Fruit fly (Drosophila melanogaster) whole organism, embryonic: Measurements from ENCODE around the gene Atf3.

ENCODE experiments used
- ATbp ChIP-seq: fragments of 200-800 bp; sonication (Bioruptor generic); optimal IDR thresholded peaks from 2 replicates; lab custom pipeline; 2017; ENCODE audit warnings: missing biosample characterization, mild to moderate bottlenecking, missing genetic modification characterization, missing genetic modification reagents
- Asciz ChIP-seq: fragments of 200-800 bp; sonication (Bioruptor generic); optimal IDR thresholded peaks from 2 replicates; lab custom pipeline; 2017; ENCODE audit warnings: missing biosample characterization, mild to moderate bottlenecking, missing genetic modification characterization, missing genetic modification reagents
- Bdp1 ChIP-seq: fragments of 200-800 bp; sonication (Bioruptor generic); optimal IDR thresholded peaks from 3 replicates; lab custom pipeline; 2016; ENCODE audit warnings: missing biosample characterization, missing genetic modification characterization
- CG10565 ChIP-seq: fragments of 200-800 bp; sonication (Bioruptor generic); optimal IDR thresholded peaks from 3 replicates; lab custom pipeline; 2016; ENCODE audit warnings: missing biosample characterization, mild to moderate bottlenecking, missing genetic modification characterization
- CG12219 ChIP-seq: fragments of 200-800 bp; sonication (Bioruptor generic); optimal IDR thresholded peaks from 3 replicates; lab custom pipeline; 2018; ENCODE audit warnings: missing biosample characterization, mild to moderate bottlenecking, missing genetic modification characterization
- CG12942 ChIP-seq: fragments of 200-800 bp; sonication (Bioruptor generic); optimal IDR thresholded peaks from 3 replicates; lab custom pipeline; 2016; ENCODE audit warnings: missing biosample characterization, missing genetic modification characterization
- CG14710 ChIP-seq: fragments of 200-800 bp; sonication (Bioruptor generic); optimal IDR thresholded peaks from 3 replicates; lab custom pipeline; 2019; ENCODE audit warnings: missing biosample characterization, mild to moderate bottlenecking, missing genetic modification characterization, moderate library complexity
- CG14965 ChIP-seq: fragments of 200-800 bp; sonication (Bioruptor generic); optimal IDR thresholded peaks from 2 replicates; lab custom pipeline; 2016; ENCODE audit warnings: missing biosample characterization, missing genetic modification characterization, borderline replicate concordance
- CG15073 ChIP-seq: fragments of 200-800 bp; sonication (Bioruptor generic); optimal IDR thresholded peaks from 2 replicates; lab custom pipeline; 2016; ENCODE audit warnings: missing biosample characterization, missing genetic modification characterization
- CG1529 ChIP-seq: fragments of 200-800 bp; sonication (Bioruptor generic); optimal IDR thresholded peaks from 3 replicates; lab custom pipeline; 2018; ENCODE audit warnings: missing biosample characterization, missing genetic modification characterization
- CG15479 ChIP-seq: fragments of 200-800 bp; sonication (Bioruptor generic); optimal IDR thresholded peaks from 3 replicates; lab custom pipeline; 2019; ENCODE audit warnings: missing biosample characterization, mild to moderate bottlenecking, missing genetic modification characterization, moderate library complexity
- CG16813 ChIP-seq: fragments of 200-800 bp; sonication (Bioruptor generic); IDR thresholded peaks from 3 replicates; pipeline ENCODE4 v1.3.6; 2022; ENCODE audit warnings: missing biosample characterization, missing genetic modification characterization; ENCODE audit not compliant: partially characterized antibody
- CG17568 ChIP-seq: fragments of 200-800 bp; sonication (Bioruptor generic); optimal IDR thresholded peaks from 2 replicates; lab custom pipeline; 2018; ENCODE audit warnings: missing biosample characterization, mild to moderate bottlenecking, missing genetic modification characterization, moderate library complexity
- CG17829 ChIP-seq: fragments of 200-800 bp; optimal IDR thresholded peaks from 2 replicates; lab custom pipeline; 2019; ENCODE audit warnings: missing biosample characterization, mild to moderate bottlenecking, missing genetic modification characterization, moderate library complexity
- CG18262 ChIP-seq: fragments of 200-800 bp; optimal IDR thresholded peaks from 3 replicates; lab custom pipeline; 2019; ENCODE audit warnings: missing biosample characterization, mild to moderate bottlenecking, missing genetic modification characterization, moderate library complexity
- CG31441 ChIP-seq: fragments of 200-800 bp; sonication (Bioruptor generic); IDR thresholded peaks from 2 replicates; pipeline ENCODE4 v1.3.6; 2022; ENCODE audit warnings: missing biosample characterization, missing genetic modification characterization
- CG34224 ChIP-seq: fragments of 200-800 bp; sonication (Bioruptor generic); IDR thresholded peaks from 3 replicates; pipeline ENCODE4 v1.3.6; 2022; ENCODE audit warnings: missing biosample characterization, missing genetic modification characterization; ENCODE audit not compliant: partially characterized antibody
- CG3838 ChIP-seq: fragments of 200-800 bp; sonication (Bioruptor generic); optimal IDR thresholded peaks from 3 replicates; lab custom pipeline; 2016; ENCODE audit warnings: missing biosample characterization, missing genetic modification characterization
- CG4282 ChIP-seq: fragments of 200-800 bp; sonication (Bioruptor generic); optimal IDR thresholded peaks from 2 replicates; lab custom pipeline; 2016; ENCODE audit warnings: missing biosample characterization, missing genetic modification characterization
- CG6272 ChIP-seq: fragments of 200-800 bp; sonication (Bioruptor generic); IDR thresholded peaks from 2 replicates; pipeline ENCODE4 v1.3.6; 2022; ENCODE audit warnings: missing biosample characterization, missing genetic modification characterization
- CG6689 ChIP-seq: fragments of 200-800 bp; sonication (Bioruptor generic); IDR thresholded peaks from 2 replicates; pipeline ENCODE4 v1.3.6; 2022; ENCODE audit warnings: missing biosample characterization, missing genetic modification characterization
- CG6765 ChIP-seq: fragments of 200-800 bp; sonication (Bioruptor generic); optimal IDR thresholded peaks from 3 replicates; lab custom pipeline; 2017; ENCODE audit warnings: missing biosample characterization, mild to moderate bottlenecking, missing genetic modification characterization
- CG7745 ChIP-seq: fragments of 200-800 bp; sonication (Bioruptor generic); optimal IDR thresholded peaks from 2 replicates; lab custom pipeline; 2018; ENCODE audit warnings: missing biosample characterization, mild to moderate bottlenecking, missing genetic modification characterization, moderate library complexity
- Dad ChIP-seq: fragments of 200-800 bp; sonication (Bioruptor generic); optimal IDR thresholded peaks from 3 replicates; lab custom pipeline; 2016; ENCODE audit warnings: missing biosample characterization, missing genetic modification characterization
- Drgx ChIP-seq: fragments of 200-800 bp; sonication (Bioruptor generic); IDR thresholded peaks from 2 replicates; pipeline ENCODE4 v1.3.6; 2022; ENCODE audit warnings: missing biosample characterization, missing genetic modification characterization
- Fer3 ChIP-seq: fragments of 200-800 bp; sonication (Bioruptor generic); optimal IDR thresholded peaks from 2 replicates; lab custom pipeline; 2018; ENCODE audit warnings: missing biosample characterization, mild to moderate bottlenecking, missing genetic modification characterization, moderate library complexity
- Hmx ChIP-seq: fragments of 200-800 bp; sonication (Bioruptor generic); optimal IDR thresholded peaks from 2 replicates; lab custom pipeline; 2016; ENCODE audit warnings: missing biosample characterization, missing genetic modification characterization
- NC2β ChIP-seq: fragments of 200-800 bp; sonication (Bioruptor generic); optimal IDR thresholded peaks from 2 replicates; lab custom pipeline; 2016; ENCODE audit warnings: missing biosample characterization, missing genetic modification characterization
- Optix ChIP-seq: fragments of 200-800 bp; sonication (Bioruptor generic); IDR thresholded peaks from 3 replicates; pipeline ENCODE4 v1.3.6; 2022; ENCODE audit warnings: missing biosample characterization, missing genetic modification characterization
- Ssrp ChIP-seq: fragments of 200-800 bp; sonication (Bioruptor generic); optimal IDR thresholded peaks from 2 replicates; lab custom pipeline; 2018; ENCODE audit warnings: missing biosample characterization, mild to moderate bottlenecking, missing genetic modification characterization, moderate library complexity
- TFAM ChIP-seq: fragments of 200-800 bp; sonication (Bioruptor generic); optimal IDR thresholded peaks from 2 replicates; lab custom pipeline; 2017; ENCODE audit warnings: missing biosample characterization, missing genetic modification characterization, inconsistent platforms
- ap ChIP-seq: fragments of 200-800 bp; sonication (Bioruptor generic); IDR thresholded peaks from 2 replicates; pipeline ENCODE4 v1.3.6; 2022; ENCODE audit warnings: missing biosample characterization, missing genetic modification characterization
- az2 ChIP-seq: fragments of 200-800 bp; sonication (Bioruptor generic); optimal IDR thresholded peaks from 3 replicates; lab custom pipeline; 2016; ENCODE audit warnings: missing biosample characterization, missing genetic modification characterization
- bigmax ChIP-seq: fragments of 200-800 bp; sonication (Bioruptor generic); optimal IDR thresholded peaks from 2 replicates; lab custom pipeline; 2018; ENCODE audit warnings: missing biosample characterization, mild to moderate bottlenecking, missing genetic modification characterization
- chif ChIP-seq, 2 experiments: fragments of 200-800 bp; sonication (Bioruptor generic); optimal IDR thresholded peaks; 3 replicates each; lab custom pipeline; 2016; ENCODE audit warnings: missing biosample characterization in 2 of 2, missing genetic modification characterization in 2 of 2
- chn ChIP-seq: fragments of 200-800 bp; sonication (Bioruptor generic); optimal IDR thresholded peaks from 2 replicates; lab custom pipeline; 2016; ENCODE audit warnings: missing biosample characterization, missing genetic modification characterization
- crol ChIP-seq: fragments of 200-800 bp; sonication (Bioruptor generic); IDR thresholded peaks from 2 replicates; pipeline ENCODE4 v1.3.6; 2022; ENCODE audit warnings: missing biosample characterization, missing genetic modification characterization
- dan ChIP-seq: fragments of 200-800 bp; sonication (Bioruptor generic); IDR thresholded peaks from 2 replicates; pipeline ENCODE4 v1.3.6; 2022; ENCODE audit warnings: missing biosample characterization, missing genetic modification characterization
- dpn ChIP-seq, 2 experiments: fragments of 200-800 bp; sonication (Bioruptor generic); optimal IDR thresholded peaks; 3 replicates each; lab custom pipeline; 2016; ENCODE audit warnings: missing biosample characterization in 2 of 2, missing genetic modification characterization in 2 of 2
- ftz-f1 ChIP-seq: fragments of 200-800 bp; sonication (Bioruptor generic); optimal IDR thresholded peaks from 2 replicates; lab custom pipeline; 2016; ENCODE audit warnings: missing biosample characterization, missing genetic modification characterization
- gcm ChIP-seq: fragments of 200-800 bp; sonication (Bioruptor generic); optimal IDR thresholded peaks from 2 replicates; lab custom pipeline; 2019; ENCODE audit warnings: missing biosample characterization, mild to moderate bottlenecking, missing genetic modification characterization, moderate library complexity
- ham ChIP-seq: fragments of 200-800 bp; sonication (Bioruptor generic); IDR thresholded peaks from 2 replicates; pipeline ENCODE4 v1.3.6; 2022; ENCODE audit warnings: missing biosample characterization, missing genetic modification characterization
- ind ChIP-seq: fragments of 200-800 bp; sonication (Bioruptor generic); optimal IDR thresholded peaks from 3 replicates; lab custom pipeline; 2016; ENCODE audit warnings: missing biosample characterization, missing genetic modification characterization
- lab ChIP-seq: fragments of 200-800 bp; sonication (Bioruptor generic); optimal IDR thresholded peaks from 3 replicates; lab custom pipeline; 2017; ENCODE audit warnings: missing biosample characterization, missing genetic modification characterization, mild to moderate bottlenecking, moderate library complexity, missing genetic modification reagents
- mld ChIP-seq: fragments of 200-800 bp; sonication (Bioruptor generic); IDR thresholded peaks from 3 replicates; pipeline ENCODE4 v1.3.6; 2022; ENCODE audit warnings: missing biosample characterization, missing genetic modification characterization; ENCODE audit not compliant: partially characterized antibody
- shn ChIP-seq: fragments of 200-800 bp; sonication (Bioruptor generic); optimal IDR thresholded peaks from 3 replicates; lab custom pipeline; 2016; ENCODE audit warnings: missing biosample characterization, missing genetic modification characterization
- ssp ChIP-seq: fragments of 200-800 bp; sonication (Bioruptor generic); IDR thresholded peaks from 2 replicates; pipeline ENCODE4 v1.3.6; 2022; ENCODE audit warnings: missing biosample characterization, missing genetic modification characterization
- tin ChIP-seq: fragments of 200-800 bp; sonication (Bioruptor generic); optimal IDR thresholded peaks from 3 replicates; lab custom pipeline; 2016; ENCODE audit warnings: missing biosample characterization, missing genetic modification characterization
- usp ChIP-seq: fragments of >200 bp; optimal IDR thresholded peaks from 2 replicates; lab custom pipeline; 2017; ENCODE audit warnings: missing biosample characterization, missing genetic modification characterization

Gene Atf3

DNA sequence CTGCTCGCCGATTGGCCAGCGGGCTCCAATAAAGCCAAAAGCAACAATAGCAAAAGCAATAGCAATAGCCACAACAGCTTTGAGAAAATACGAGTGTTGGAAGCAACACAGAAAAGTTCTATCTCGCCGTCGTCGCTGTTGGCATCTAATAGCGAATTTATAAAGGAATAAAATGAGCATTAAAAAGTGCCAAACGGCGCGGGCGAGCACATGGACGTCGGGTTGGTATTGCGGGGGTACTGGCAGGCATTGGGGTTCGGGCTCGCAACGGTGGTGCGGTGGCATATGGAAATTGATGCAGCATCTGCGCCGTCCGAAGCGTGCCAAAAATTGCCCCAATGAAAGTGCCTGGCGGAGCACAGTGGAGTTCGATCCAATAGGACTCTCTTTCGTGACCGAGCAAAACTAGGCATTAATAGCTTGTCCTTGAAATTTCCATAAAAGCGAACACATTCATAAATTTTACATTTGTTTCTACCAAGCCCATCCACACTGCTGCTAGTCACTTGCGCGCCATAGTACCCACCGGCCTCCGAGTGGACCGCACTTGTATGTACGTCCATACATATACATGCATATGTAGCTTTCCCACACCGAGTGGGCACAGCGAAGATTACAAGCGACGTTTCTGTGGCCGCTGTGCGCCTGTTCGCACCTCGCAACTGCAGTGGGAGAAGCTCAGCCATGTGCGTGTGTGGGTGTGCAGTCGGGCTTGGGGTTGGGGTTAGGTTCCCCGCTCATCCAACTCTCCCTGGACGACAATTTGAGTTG is 1.9 kb upstream of the Atf3 start (continued):
- TF ChIP-seq CG17829 (tag; lab: Kevin White, UChicago) (peak; percentile 79), mld (GFP tag; lab: Robert Waterston, UW) (no peak), Drgx (GFP tag; lab: Robert Waterston, UW) (peak; percentile 98), CG15479 (GFP tag; lab: Kevin White, UChicago) (no peak), dpn (GFP tag; optimal IDR thresholded peaks at IDR 0.05; lab: Kevin White, UChicago) (peak; percentile 90 to 93), ATbp (GFP tag; lab: Kevin White, UChicago) (peak; percentile 94), az2 (GFP tag; lab: Kevin White, UChicago) (peak; percentile 86), CG7745 (tag; lab: Kevin White, UChicago) (no peak), bigmax (no peak), CG1529 (peak; percentile 79), dan (peak; percentile 50; the same call in 1 of the 2 replicates), CG6765 (peak; percentile 90), Fer3 (tag; lab: Kevin White, UChicago) (peak; percentile 89), Hmx (GFP tag; lab: Kevin White, UChicago) (peak; percentile 72), usp (GFP tag; lab: Kevin White, UChicago) (no peak), CG12942 (GFP tag; lab: Kevin White, UChicago) (peak; percentile 86), CG14965 (GFP tag; lab: Kevin White, UChicago) (peak; percentile 61), Dad (GFP tag; lab: Kevin White, UChicago) (peak; percentile 83), Asciz (GFP tag; lab: Kevin White, UChicago) (peak; percentile 84), TFAM (peak; percentile 35), CG34224 (GFP tag; lab: Robert Waterston, UW) (no peak), CG16813 (GFP tag; lab: Robert Waterston, UW) (no peak), Bdp1 (GFP tag; lab: Kevin White, UChicago) (peak; percentile 83), lab (GFP tag; lab: Kevin White, UChicago) (peak; percentile 97), CG12219 (peak; percentile 94), CG3838 (GFP tag; lab: Kevin White, UChicago) (peak; percentile 19), NC2β (GFP tag; lab: Kevin White, UChicago) (peak; percentile 79), shn (GFP tag; lab: Kevin White, UChicago) (peak; percentile 80), ind (GFP tag; lab: Kevin White, UChicago) (peak; percentile 93), CG14710 (tag; lab: Kevin White, UChicago) (peak; percentile 44), CG10565 (GFP tag; lab: Kevin White, UChicago) (peak; percentile 37), ssp (GFP tag; lab: Robert Waterston, UW) (peak; percentile 80), gcm (GFP tag; lab: Kevin White, UChicago) (peak; percentile 78), Optix (GFP tag; lab: Robert Waterston, UW) (peak; percentile 92), chn (peak; percentile 83), ap (GFP tag; lab: Robert Waterston, UW) (peak; percentile 89), CG31441 (GFP tag; lab: Robert Waterston, UW) (peak; percentile 87), CG17568 (GFP tag; lab: Kevin White, UChicago) (peak; percentile 78), chif (GFP tag; optimal IDR thresholded peaks at IDR 0.05; lab: Kevin White, UChicago) (peak; percentile 87), CG6689 (peak; percentile 93), crol (GFP tag; lab: Robert Waterston, UW) (peak; percentile 44; the same call in 1 of the 2 replicates), Ssrp (tag; lab: Kevin White, UChicago) (peak; percentile 85), CG6272 (GFP tag; lab: Robert Waterston, UW) (peak; percentile 85), CG15073 (GFP tag; lab: Kevin White, UChicago) (peak; percentile 54), tin (peak; percentile 83), CG18262 (tag; lab: Kevin White, UChicago) (peak; percentile 81), ham (GFP tag; lab: Robert Waterston, UW) (peak; percentile 75), ftz-f1 (GFP tag; lab: Kevin White, UChicago) (peak; percentile 63), CG4282 (GFP tag; lab: Kevin White, UChicago) (peak; percentile 77)
